Worm (Caenorhabditis elegans) whole organism, early embryonic: ENCODE results near the gene B0416.4.

ENCODE experiments used
- ama-1 ChIP-seq: fragments of 150-350 bp; optimal IDR thresholded peaks from 2 replicates; lab custom pipeline; 2014
- hnd-1 ChIP-seq: sonication (generic microtip); optimal IDR thresholded peaks from 2 replicates; lab custom pipeline; 2016; ENCODE audit warnings: missing genetic modification characterization, missing compliant biosample characterization

DNA sequence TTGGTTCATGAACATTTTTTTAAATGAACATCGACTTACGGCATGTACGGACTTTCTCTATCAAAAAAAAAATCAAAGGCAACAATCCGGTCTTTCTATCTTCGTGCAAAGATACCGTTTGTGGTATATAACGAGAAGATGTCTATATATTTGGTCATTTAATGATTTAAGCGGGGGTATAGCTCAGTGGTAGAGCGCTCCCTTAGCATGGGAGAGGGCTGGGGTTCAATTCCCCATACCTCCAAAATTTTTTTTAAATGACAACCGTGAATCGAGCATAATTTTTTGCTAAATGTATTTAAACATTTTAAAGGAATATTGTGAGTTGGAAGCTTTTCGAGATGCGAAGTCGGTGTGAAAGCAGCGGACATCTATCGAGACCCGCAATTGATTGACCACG is 40.1 kb upstream of the B0416.4 start:
- TF ChIP-seq ama-1 (lab: Kevin White, UChicago) = no peak
- TF ChIP-seq hnd-1 (tag; lab: Kevin White, UChicago) = no peak
